Worm (Caenorhabditis elegans): ENCODE data around the gene utx-1.

DNA sequence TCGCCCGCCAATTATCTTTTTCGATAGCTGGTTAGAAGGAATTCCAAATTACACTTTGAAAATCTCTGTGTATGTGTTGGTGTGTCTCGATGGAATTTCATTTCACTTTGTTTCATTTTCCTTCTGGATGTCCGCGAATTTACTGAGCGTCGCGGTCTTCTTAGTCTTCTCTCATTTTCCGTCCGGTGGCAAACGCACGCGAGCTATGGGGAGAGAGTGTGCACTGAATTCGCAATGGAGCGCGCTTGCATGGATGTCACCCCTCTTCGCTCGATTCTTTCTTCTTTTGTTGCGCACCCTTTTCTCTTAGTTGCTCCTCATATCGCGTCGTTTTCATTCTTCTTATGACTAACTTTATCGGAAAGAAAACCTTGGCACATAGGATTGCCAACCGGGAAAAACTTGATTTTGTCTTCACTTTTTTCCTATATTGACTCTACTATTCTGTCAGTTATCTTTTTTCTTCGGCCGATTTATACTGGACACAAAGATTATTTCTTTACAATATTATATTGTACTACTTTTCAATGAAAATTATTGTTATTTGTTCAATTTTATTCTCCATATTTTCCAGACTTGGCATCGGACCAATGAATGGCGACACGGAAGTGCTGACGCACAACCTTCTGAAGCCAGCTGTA, 5.1 kb upstream of the utx-1 start, which contains the start of gene dhhc-14:
- TF ChIP-seq hmbx-1 (tag; optimal IDR thresholded peaks at IDR 0.05) (no peak), B0310.2 (tag; optimal IDR thresholded peaks at IDR 0.05) (no peak), sea-1 (GFP tag; conservative IDR thresholded peaks at IDR 0.05) (no peak), hmg-4 (GFP tag; optimal IDR thresholded peaks at IDR 0.05) (peak; percentile 53), ama-1 (optimal IDR thresholded peaks at IDR 0.05) (no peak), ceh-13 (GFP tag; optimal IDR thresholded peaks at IDR 0.05) (no peak), tbx-37 (GFP tag; conservative IDR thresholded peaks at IDR 0.05) (no peak), flt-1 (GFP tag; IDR thresholded peaks at IDR 0.05) (no peak), aly-1 (tag; optimal IDR thresholded peaks at IDR 0.05) (no peak), scrt-1 (GFP tag; IDR thresholded peaks at IDR 0.05) (no peak), ets-7 (tag; optimal IDR thresholded peaks at IDR 0.05) (no peak), tbx-11 (GFP tag; IDR thresholded peaks at IDR 0.05) (0 out of 2 replicates have a peak, but pooled peaks have one; percentile 18), hnd-1 (tag; optimal IDR thresholded peaks at IDR 0.05) (no peak), pes-1 (GFP tag; IDR thresholded peaks at IDR 0.05) (no peak)
